Fruit fly (Drosophila melanogaster) whole organism, wandering third instar larva: ENCODE measurements around the gene CG12081.

Experiments
- Abd-B ChIP-seq: fragments of >200 bp; optimal IDR thresholded peaks from 2 replicates; lab custom pipeline; 2017; ENCODE audit warnings: missing biosample characterization, missing genetic modification characterization
- Dfd ChIP-seq: fragments of >200 bp; optimal IDR thresholded peaks from 2 replicates; lab custom pipeline; 2017; ENCODE audit warnings: missing biosample characterization, missing genetic modification characterization
- Hr78 ChIP-seq: fragments of >200 bp; optimal IDR thresholded peaks from 2 replicates; lab custom pipeline; 2017; ENCODE audit warnings: missing biosample characterization, missing genetic modification characterization
- Sp1 ChIP-seq: fragments of 200-800 bp; sonication (Bioruptor generic); optimal IDR thresholded peaks from 3 replicates; lab custom pipeline; 2019; ENCODE audit warnings: missing biosample characterization, mild to moderate bottlenecking, missing genetic modification characterization, moderate library complexity
- br ChIP-seq: fragments of 200-800 bp; sonication (Bioruptor generic); optimal IDR thresholded peaks from 2 replicates; lab custom pipeline; 2016; ENCODE audit warnings: missing biosample characterization, missing genetic modification characterization
- dsf ChIP-seq: sonication (Bioruptor generic); optimal IDR thresholded peaks from 2 replicates; lab custom pipeline; 2016; ENCODE audit warnings: missing biosample characterization, missing genetic modification characterization, borderline replicate concordance
- pan ChIP-seq: fragments of >200 bp; optimal IDR thresholded peaks from 2 replicates; lab custom pipeline; 2017

- no peak for TF ChIP-seq dsf (GFP tag; lab: Kevin White, UChicago)
- TF ChIP-seq br (GFP tag; lab: Kevin White, UChicago): no peak
- TF ChIP-seq Abd-B: no peak
- no peak for TF ChIP-seq Sp1 (GFP tag; lab: Kevin White, UChicago)
- no peak for TF ChIP-seq Hr78 (GFP tag; lab: Kevin White, UChicago)
- no peak for TF ChIP-seq Dfd (GFP tag; lab: Kevin White, UChicago)
- TF ChIP-seq pan (lab: Kevin White, UChicago): no peak
Observed at dm6 chrX:8571936-8572335, 16.7 kb upstream of the CG12081 start.
